Worm (Caenorhabditis elegans): ENCODE data around the gene daf-4.

Gene daf-4

ce11 chrIII:5594350-5594749 is 30.6 kb upstream of the daf-4 start (continued):
- TF ChIP-seq hlh-11 (tag; optimal IDR thresholded peaks at IDR 0.05) (no peak), Y105C5A.15 (GFP tag; IDR thresholded peaks at IDR 0.05) (no peak), nhr-77 (tag; optimal IDR thresholded peaks at IDR 0.05) (no peak), nhr-41 (GFP tag; IDR thresholded peaks at IDR 0.05) (no peak), aha-1 (tag) (peak; percentile 38), T20F7.1 (GFP tag; optimal IDR thresholded peaks at IDR 0.05) (no peak), vab-7 (GFP tag; IDR thresholded peaks at IDR 0.05) (no peak), Y5F2A.4 (GFP tag; optimal IDR thresholded peaks at IDR 0.05) (no peak), madf-5 (GFP tag; IDR thresholded peaks at IDR 0.05) (no peak), nhr-102 (tag; optimal IDR thresholded peaks at IDR 0.05) (no peak), ztf-11 (tag; optimal IDR thresholded peaks at IDR 0.05) (no peak), zag-1 (tag; optimal IDR thresholded peaks at IDR 0.05) (no peak), lim-7 (GFP tag; IDR thresholded peaks at IDR 0.05) (no peak), Y48G9A.11 (GFP tag; IDR thresholded peaks at IDR 0.05) (no peak), ZK546.5 (tag; optimal IDR thresholded peaks at IDR 0.05) (no peak), ces-1 (GFP tag; optimal IDR thresholded peaks at IDR 0.05) (no peak), F44E2.7 (GFP tag; IDR thresholded peaks at IDR 0.05) (no peak), mep-1 (tag; optimal IDR thresholded peaks at IDR 0.05) (no peak), mes-2 (tag; optimal IDR thresholded peaks at IDR 0.05; ENCODE audit: poor library complexity, severe bottlenecking) (peak; percentile 62), zfp-3 (GFP tag; conservative IDR thresholded peaks at IDR 0.05) (no peak), php-3 (GFP tag; IDR thresholded peaks at IDR 0.05) (no peak), F49E8.2 (tag; optimal IDR thresholded peaks at IDR 0.05; ENCODE audit: borderline replicate concordance) (no peak), attf-4 (tag; optimal IDR thresholded peaks at IDR 0.05) (no peak), daf-8 (GFP tag; IDR thresholded peaks at IDR 0.05) (no peak), snpc-1.2 (GFP tag; IDR thresholded peaks at IDR 0.05) (no peak), ctbp-1 (GFP tag; IDR thresholded peaks at IDR 0.05) (no peak), saeg-2 (GFP tag; IDR thresholded peaks at IDR 0.05) (no peak), hif-1 (tag; optimal IDR thresholded peaks at IDR 0.05) (no peak), lin-15B (tag; optimal IDR thresholded peaks at IDR 0.05) (no peak), nhr-48 (tag; optimal IDR thresholded peaks at IDR 0.05) (no peak), dmd-8 (GFP tag; IDR thresholded peaks at IDR 0.05) (no peak), D1046.2 (GFP tag; IDR thresholded peaks at IDR 0.05) (no peak), zip-11 (GFP tag; IDR thresholded peaks at IDR 0.05) (no peak), nhr-11 (tag; optimal IDR thresholded peaks at IDR 0.05) (no peak), ceh-44 (GFP tag; IDR thresholded peaks at IDR 0.05) (no peak), dve-1 (tag; optimal IDR thresholded peaks at IDR 0.05; ENCODE audit: insufficient read depth) (peak; percentile 28), ceh-62 (tag; optimal IDR thresholded peaks at IDR 0.05) (no peak), nhr-42 (GFP tag; IDR thresholded peaks at IDR 0.05) (no peak), mdt-29 (GFP tag; IDR thresholded peaks at IDR 0.05) (no peak), madf-9 (GFP tag; conservative IDR thresholded peaks at IDR 0.05) (0 out of 2 replicates have a peak, but pooled peaks have one; percentile 17), daf-19 (GFP tag; conservative IDR thresholded peaks at IDR 0.05) (no peak), pha-4 (GFP tag; IDR thresholded peaks at IDR 0.05) (no peak), pha-4 (tag; optimal IDR thresholded peaks at IDR 0.05) (no peak), jun-1 (tag; optimal IDR thresholded peaks at IDR 0.05) (no peak), nhr-25 (tag; optimal IDR thresholded peaks at IDR 0.05; ENCODE audit: borderline replicate concordance, insufficient read depth) (peak; percentile 76), unc-39 (tag; optimal IDR thresholded peaks at IDR 0.05) (no peak), fkh-10 (GFP tag; optimal IDR thresholded peaks at IDR 0.05) (no peak), spr-3 (GFP tag; optimal IDR thresholded peaks at IDR 0.05) (no peak), unc-130 (GFP tag; optimal IDR thresholded peaks at IDR 0.05) (no peak), set-16 (GFP tag; IDR thresholded peaks at IDR 0.05) (no peak), F10B5.3 (tag; optimal IDR thresholded peaks at IDR 0.05) (no peak), egl-27 (tag; optimal IDR thresholded peaks at IDR 0.05) (no peak)
